Worm (Caenorhabditis elegans): ENCODE measurements around the gene emb-5.

Gene emb-5

DNA sequence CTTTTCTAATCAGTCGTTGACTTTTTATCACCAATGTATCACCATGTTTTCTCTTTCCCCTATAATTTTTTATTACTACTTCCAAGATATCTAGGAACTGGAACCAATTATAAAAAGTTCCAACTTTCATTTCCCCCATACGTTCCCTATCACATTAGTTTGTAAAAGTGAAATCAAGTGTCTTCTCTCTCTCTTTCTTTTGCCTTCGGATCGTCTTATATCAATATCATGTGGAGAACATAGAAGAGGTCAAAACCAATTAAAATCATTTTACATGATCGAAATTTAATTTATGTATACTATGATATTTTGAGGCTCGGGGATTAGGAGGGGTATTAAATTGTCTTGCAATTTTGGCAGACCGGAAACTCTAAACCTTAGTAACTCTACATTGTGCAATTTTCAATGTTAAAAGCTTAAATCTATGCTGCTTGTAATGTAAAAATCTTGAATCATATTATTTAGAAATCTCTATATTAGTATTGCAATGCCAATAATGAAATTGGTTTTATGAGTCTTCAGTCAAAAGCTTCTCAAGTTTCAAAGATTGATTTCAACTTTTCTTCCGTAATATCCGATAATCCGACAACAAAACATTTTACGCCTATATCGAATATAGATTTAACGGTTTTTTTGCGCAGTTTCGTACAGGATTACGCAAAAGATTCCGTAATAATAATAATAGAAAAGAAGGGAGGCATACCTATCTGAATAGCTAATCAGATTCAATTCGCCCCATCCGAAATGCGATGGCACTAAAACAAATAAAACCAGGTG is 47.6 kb upstream of the emb-5 start:
- TF ChIP-seq blmp-1 (tag; optimal IDR thresholded peaks at IDR 0.05; ENCODE audit: insufficient read depth): peak; percentile 26
- TF ChIP-seq ceh-82 (tag; optimal IDR thresholded peaks at IDR 0.05): no peak

ce11 chrIII:4766842-4767241 is 46.4 kb upstream of the emb-5 start:
- no peak for TF ChIP-seq nhr-23 (tag; optimal IDR thresholded peaks at IDR 0.05)
- TF ChIP-seq unc-62 (GFP tag; optimal IDR thresholded peaks at IDR 0.05): no peak
- no peak for TF ChIP-seq lin-39 (tag; optimal IDR thresholded peaks at IDR 0.05)
- TF ChIP-seq dmd-4 (tag; optimal IDR thresholded peaks at IDR 0.05): no peak
- no peak for TF ChIP-seq mbf-1 (tag; optimal IDR thresholded peaks at IDR 0.05)
- TF ChIP-seq nhr-25 (tag; optimal IDR thresholded peaks at IDR 0.05): no peak
- TF ChIP-seq crh-2 (tag; optimal IDR thresholded peaks at IDR 0.05): no peak
- no peak for TF ChIP-seq ama-1 (optimal IDR thresholded peaks at IDR 0.05)
- no peak for TF ChIP-seq egl-27 (tag; optimal IDR thresholded peaks at IDR 0.05)
- no peak for TF ChIP-seq nhr-6 (tag; optimal IDR thresholded peaks at IDR 0.05)
- TF ChIP-seq elt-3 (tag; optimal IDR thresholded peaks at IDR 0.05): no peak
- no peak for TF ChIP-seq ztf-4 (tag; optimal IDR thresholded peaks at IDR 0.05)
- TF ChIP-seq alr-1 (tag; optimal IDR thresholded peaks at IDR 0.05): no peak
- no peak for TF ChIP-seq nhr-77 (tag; optimal IDR thresholded peaks at IDR 0.05)

DNA sequence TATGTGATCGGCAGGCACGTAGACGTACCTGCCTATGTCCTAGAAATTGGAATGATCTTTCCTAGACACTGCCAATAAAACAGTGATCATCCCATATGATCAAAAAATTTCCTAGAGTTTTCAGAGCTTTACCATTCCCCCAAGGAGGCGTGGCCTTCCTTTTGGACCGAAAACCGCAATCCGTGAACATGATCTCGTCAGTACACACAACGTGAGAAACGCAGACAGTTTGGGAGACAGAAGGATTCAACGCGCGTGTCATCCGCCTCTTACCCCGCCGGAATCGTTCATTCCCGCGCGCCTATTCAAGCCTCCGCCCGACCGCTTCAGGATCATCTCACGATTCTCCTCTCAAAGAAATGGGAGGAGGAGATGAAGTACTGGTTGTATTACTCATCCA is 45.0 kb upstream of the emb-5 start, which contains the start of gene B0393.5:
TSS of gene B0393.5 (plus strand) at position 301 of the 400 bp plus-strand sequence.
- TF ChIP-seq mab-5 (tag; optimal IDR thresholded peaks at IDR 0.05) (no peak), mdl-1 (tag; optimal IDR thresholded peaks at IDR 0.05) (no peak), sma-9 (GFP tag; optimal IDR thresholded peaks at IDR 0.05) (no peak), sma-9 (tag; optimal IDR thresholded peaks at IDR 0.05) (no peak), F13H6.1 (tag; optimal IDR thresholded peaks at IDR 0.05) (no peak), peb-1 (tag; optimal IDR thresholded peaks at IDR 0.05) (no peak), unc-62 (GFP tag; optimal IDR thresholded peaks at IDR 0.05) (no peak), lin-13 (GFP tag; optimal IDR thresholded peaks at IDR 0.05) (no peak), egl-27 (tag; optimal IDR thresholded peaks at IDR 0.05) (no peak), lsy-2 (tag; optimal IDR thresholded peaks at IDR 0.05) (no peak), nhr-77 (tag; optimal IDR thresholded peaks at IDR 0.05) (no peak), elt-1 (tag; optimal IDR thresholded peaks at IDR 0.05) (no peak), nhr-25 (tag; optimal IDR thresholded peaks at IDR 0.05) (no peak)

DNA sequence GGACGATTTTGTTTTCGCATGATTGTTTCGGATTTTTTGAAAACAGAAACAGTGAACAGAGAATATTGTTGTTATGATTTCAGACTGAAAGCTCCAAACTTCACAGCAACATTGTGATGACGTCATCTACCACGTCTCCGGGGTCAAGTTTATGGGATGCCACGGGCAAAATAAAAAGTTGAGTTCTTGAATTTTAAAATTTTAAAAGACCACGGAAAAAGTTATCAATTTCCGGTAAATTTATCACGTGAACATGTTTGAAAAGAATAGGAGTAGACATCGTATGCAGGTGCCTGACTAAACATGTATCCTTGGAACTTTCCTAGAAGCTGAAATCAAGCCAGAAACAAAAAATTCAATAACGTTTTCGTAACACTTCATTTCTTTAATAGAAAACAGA is 43.0 kb upstream of the emb-5 start, which contains the start of gene B0393.4:
TSS of gene B0393.4 (minus strand) at position 101 of the 400 bp plus-strand sequence.
- TF ChIP-seq unc-39 (tag; optimal IDR thresholded peaks at IDR 0.05) (no peak), nhr-237 (tag; optimal IDR thresholded peaks at IDR 0.05) (no peak), mab-5 (tag; optimal IDR thresholded peaks at IDR 0.05) (no peak), dmd-4 (tag; optimal IDR thresholded peaks at IDR 0.05) (no peak), blmp-1 (tag; optimal IDR thresholded peaks at IDR 0.05; ENCODE audit: insufficient read depth) (no peak), ZK546.5 (tag; optimal IDR thresholded peaks at IDR 0.05) (no peak), ceh-16 (tag; optimal IDR thresholded peaks at IDR 0.05) (no peak), nhr-6 (tag; optimal IDR thresholded peaks at IDR 0.05) (no peak), snpc-4 (tag; optimal IDR thresholded peaks at IDR 0.05) (no peak), elt-1 (tag; optimal IDR thresholded peaks at IDR 0.05) (no peak), C34F6.9 (tag; optimal IDR thresholded peaks at IDR 0.05) (no peak), zag-1 (tag; optimal IDR thresholded peaks at IDR 0.05) (no peak), ceh-82 (tag; optimal IDR thresholded peaks at IDR 0.05) (no peak), nhr-10 (tag; optimal IDR thresholded peaks at IDR 0.05) (no peak), nhr-25 (tag; optimal IDR thresholded peaks at IDR 0.05) (no peak), elt-3 (tag; optimal IDR thresholded peaks at IDR 0.05) (no peak), Y55F3AM.14 (GFP tag; optimal IDR thresholded peaks at IDR 0.05) (no peak), unc-55 (GFP tag; optimal IDR thresholded peaks at IDR 0.05) (no peak), lin-11 (tag; optimal IDR thresholded peaks at IDR 0.05) (no peak), lsy-2 (tag; optimal IDR thresholded peaks at IDR 0.05) (no peak)
